Worm (Caenorhabditis elegans) whole organism, L1 larva: ENCODE measurements around the gene unc-4.

Experiments used
- ama-1 ChIP-seq: fragments of 150-350 bp; optimal IDR thresholded peaks from 2 replicates; lab custom pipeline; 2014
- blmp-1 ChIP-seq: fragments of 150-350 bp; optimal IDR thresholded peaks from 2 replicates; lab custom pipeline; 2014; ENCODE audit warnings: missing biosample characterization, missing genetic modification characterization
- ceh-82 ChIP-seq, 3 experiments: fragments of 150-350 bp in 1 of 3; sonication (generic microtip) in 2 of 3; optimal IDR thresholded peaks; 2 replicates each; lab custom pipeline; 2014 to 2017; ENCODE audit warnings: missing biosample characterization in 3 of 3, missing genetic modification characterization in 3 of 3
- dsc-1 ChIP-seq: sonication (generic microtip); optimal IDR thresholded peaks from 2 replicates; lab custom pipeline; 2016; ENCODE audit warnings: mild to moderate bottlenecking, missing genetic modification characterization, missing compliant biosample characterization
- lin-35 ChIP-seq, 2 experiments: fragments of 150-350 bp; optimal IDR thresholded peaks; 2 replicates each; lab custom pipeline; 2014; ENCODE audit warnings: missing biosample characterization in 2 of 2, missing genetic modification characterization in 2 of 2, missing genetic modification reagents in 2 of 2
- lin-39 ChIP-seq: fragments of 150-350 bp; optimal IDR thresholded peaks from 2 replicates; lab custom pipeline; 2014; ENCODE audit warnings: missing biosample characterization, missing genetic modification reagents, missing genetic modification characterization
- mef-2 ChIP-seq: fragments of 150-350 bp; optimal IDR thresholded peaks from 2 replicates; lab custom pipeline; 2014; ENCODE audit warnings: missing biosample characterization, missing genetic modification characterization
- nhr-76 ChIP-seq: sonication (generic microtip); optimal IDR thresholded peaks from 2 replicates; lab custom pipeline; 2017; ENCODE audit warnings: missing biosample characterization, missing genetic modification characterization
- nhr-84 ChIP-seq: sonication (generic microtip); optimal IDR thresholded peaks from 2 replicates; lab custom pipeline; 2017; ENCODE audit warnings: missing biosample characterization, missing genetic modification characterization
- pqm-1 ChIP-seq: sonication (generic microtip); optimal IDR thresholded peaks from 3 replicates; lab custom pipeline; 2017; ENCODE audit warnings: missing biosample characterization, missing genetic modification characterization
- unc-62 ChIP-seq: fragments of 150-350 bp; optimal IDR thresholded peaks from 2 replicates; lab custom pipeline; 2014; ENCODE audit warnings: missing biosample characterization, missing genetic modification reagents, missing genetic modification characterization

- TF ChIP-seq nhr-84 (no peak), unc-62 (GFP tag; lab: Kevin White, UChicago) (no peak), dsc-1 (tag; lab: Kevin White, UChicago) (no peak), blmp-1 (tag; lab: Kevin White, UChicago) (no peak), ceh-82 (tag; optimal IDR thresholded peaks at IDR 0.05; lab: Kevin White, UChicago) (no peak), mef-2 (tag; lab: Kevin White, UChicago) (no peak), nhr-76 (tag; lab: Kevin White, UChicago) (no peak), pqm-1 (tag; lab: Kevin White, UChicago) (no peak), lin-39 (no peak), ama-1 (lab: Kevin White, UChicago) (no peak), lin-35 (GFP tag; optimal IDR thresholded peaks at IDR 0.05; lab: Kevin White, UChicago) (no peak)
These were observed at the start of gene unc-4 for ce11 chrII:9900276-9900675.
